Worm (Caenorhabditis elegans): ENCODE data around the gene F22H10.1.

DNA sequence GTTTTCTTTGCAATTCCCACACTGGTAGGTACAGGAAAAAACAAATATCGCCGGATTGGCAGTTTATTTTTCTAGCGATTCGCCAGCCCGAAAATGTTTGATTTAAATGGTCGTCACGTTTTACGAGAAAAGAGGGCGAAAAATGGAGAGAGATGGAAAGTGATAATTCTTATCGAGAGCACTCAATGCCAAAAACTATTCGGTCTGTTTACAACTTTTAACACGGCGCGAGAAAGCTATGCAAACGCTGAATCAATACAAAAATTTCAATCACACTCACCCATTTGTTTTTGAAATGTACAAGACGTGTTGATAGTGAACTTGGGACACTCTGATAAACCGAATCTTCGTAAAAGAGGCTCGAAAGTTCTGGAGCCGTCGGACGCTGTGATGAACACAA is 29.6 kb upstream of the F22H10.1 start:
- TF ChIP-seq ama-1 (optimal IDR thresholded peaks at IDR 0.05) = no peak
- TF ChIP-seq nhr-6 (tag; optimal IDR thresholded peaks at IDR 0.05) = no peak
- no peak for TF ChIP-seq ceh-16 (tag; optimal IDR thresholded peaks at IDR 0.05)
- TF ChIP-seq nhr-237 (tag; optimal IDR thresholded peaks at IDR 0.05) = no peak
- TF ChIP-seq mdl-1 (tag; optimal IDR thresholded peaks at IDR 0.05) = no peak
- TF ChIP-seq unc-62 (GFP tag; optimal IDR thresholded peaks at IDR 0.05) = no peak
